Worm (Caenorhabditis elegans) whole organism, late embryonic: ENCODE measurements around the gene F22E5.6.
"Not testable (repeated sequence)": the region's sequence is repeated elsewhere in the genome, so short reads cannot be mapped to it uniquely, and the experiment has no call there.

Experiments used
- C08G9.2 ChIP-seq: sonication (generic microtip); optimal IDR thresholded peaks from 2 replicates; lab custom pipeline; 2016; ENCODE audit warnings: mild to moderate bottlenecking, missing genetic modification characterization, moderate library complexity, missing compliant biosample characterization
- C38D4.7 ChIP-seq: fragments of 200-800 bp; sonication (Bioruptor generic); optimal IDR thresholded peaks from 2 replicates; lab custom pipeline; 2018; ENCODE audit warnings: mild to moderate bottlenecking, missing genetic modification characterization, moderate library complexity, missing compliant biosample characterization
- Y22D7AL.16 ChIP-seq: sonication (generic microtip); optimal IDR thresholded peaks from 2 replicates; lab custom pipeline; 2016; ENCODE audit warnings: missing genetic modification characterization, missing compliant biosample characterization
- ahr-1 ChIP-seq: sonication (generic microtip); optimal IDR thresholded peaks from 2 replicates; lab custom pipeline; 2016; ENCODE audit warnings: missing genetic modification characterization, missing compliant biosample characterization
- ama-1 ChIP-seq: fragments of 150-350 bp; optimal IDR thresholded peaks from 2 replicates; lab custom pipeline; 2014
- ceh-14 ChIP-seq: sonication (generic microtip); optimal IDR thresholded peaks from 2 replicates; lab custom pipeline; 2016; ENCODE audit warnings: missing genotype, missing genetic modification characterization, missing compliant biosample characterization
- ceh-18 ChIP-seq: sonication (generic microtip); optimal IDR thresholded peaks from 2 replicates; lab custom pipeline; 2016; ENCODE audit warnings: missing genetic modification characterization, missing compliant biosample characterization
- ceh-19 ChIP-seq: fragments of 200-800 bp; sonication (Bioruptor generic); optimal IDR thresholded peaks from 2 replicates; lab custom pipeline; 2018; ENCODE audit warnings: mild to moderate bottlenecking, missing genetic modification characterization, missing compliant biosample characterization
- ceh-22 ChIP-seq: sonication (generic microtip); optimal IDR thresholded peaks from 2 replicates; lab custom pipeline; 2017; ENCODE audit warnings: missing biosample characterization, missing genetic modification characterization
- ceh-31 ChIP-seq: sonication (generic microtip); optimal IDR thresholded peaks from 2 replicates; lab custom pipeline; 2016; ENCODE audit warnings: missing genetic modification characterization, missing compliant biosample characterization
- ceh-34 ChIP-seq: sonication (generic microtip); optimal IDR thresholded peaks from 2 replicates; lab custom pipeline; 2016; ENCODE audit warnings: mild to moderate bottlenecking, missing genetic modification characterization, missing compliant biosample characterization
- ceh-48 ChIP-seq: sonication (generic microtip); optimal IDR thresholded peaks from 2 replicates; lab custom pipeline; 2016; ENCODE audit warnings: missing genetic modification characterization, inconsistent platforms, missing compliant biosample characterization
- ceh-6 ChIP-seq: fragments of 200-800 bp; sonication (Bioruptor generic); optimal IDR thresholded peaks from 2 replicates; lab custom pipeline; 2018; ENCODE audit warnings: mild to moderate bottlenecking, missing genetic modification characterization, missing compliant biosample characterization
- dmd-4 ChIP-seq: sonication (generic microtip); optimal IDR thresholded peaks from 2 replicates; lab custom pipeline; 2016; ENCODE audit warnings: borderline replicate concordance, missing genetic modification characterization, missing compliant biosample characterization
- elt-2 ChIP-seq: sonication (generic microtip); optimal IDR thresholded peaks from 2 replicates; lab custom pipeline; 2016; ENCODE audit warnings: missing genetic modification reagents, missing genetic modification characterization, missing compliant biosample characterization
- ets-4 ChIP-seq: sonication (generic microtip); optimal IDR thresholded peaks from 2 replicates; lab custom pipeline; 2016; ENCODE audit warnings: missing genetic modification characterization, missing compliant biosample characterization
- eyg-1 ChIP-seq: sonication (generic microtip); optimal IDR thresholded peaks from 2 replicates; lab custom pipeline; 2016; ENCODE audit warnings: missing genotype, missing genetic modification characterization, missing compliant biosample characterization
- fkh-10 ChIP-seq: fragments of 150-350 bp; optimal IDR thresholded peaks from 2 replicates; lab custom pipeline; 2014; ENCODE audit warnings: missing biosample characterization, missing genetic modification reagents, missing genetic modification characterization
- hlh-13 ChIP-seq: fragments of 200-800 bp; sonication (Bioruptor generic); optimal IDR thresholded peaks from 2 replicates; lab custom pipeline; 2018; ENCODE audit warnings: mild to moderate bottlenecking, missing genetic modification characterization, missing compliant biosample characterization
- hlh-30 ChIP-seq: sonication (generic microtip); optimal IDR thresholded peaks from 2 replicates; lab custom pipeline; 2017; ENCODE audit warnings: antibody characterized with exemption, missing genetic modification characterization, missing compliant biosample characterization; ENCODE audit not compliant: insufficient read depth
- nfya-1 ChIP-seq: sonication (generic microtip); optimal IDR thresholded peaks from 2 replicates; lab custom pipeline; 2017; ENCODE audit warnings: missing genetic modification characterization, mild to moderate bottlenecking, missing compliant biosample characterization, antibody characterized with exemption, moderate library complexity
- npax-4 ChIP-seq: sonication (generic microtip); optimal IDR thresholded peaks from 2 replicates; lab custom pipeline; 2016; ENCODE audit warnings: missing genetic modification characterization, missing compliant biosample characterization
- pat-9 ChIP-seq: fragments of 200-800 bp; sonication (Bioruptor generic); optimal IDR thresholded peaks from 2 replicates; lab custom pipeline; 2018; ENCODE audit warnings: mild to moderate bottlenecking, missing genetic modification characterization, moderate library complexity, missing compliant biosample characterization
- pha-2 ChIP-seq: sonication (generic microtip); optimal IDR thresholded peaks from 2 replicates; lab custom pipeline; 2017; ENCODE audit warnings: mild to moderate bottlenecking, missing genetic modification characterization, missing compliant biosample characterization
- pqm-1 ChIP-seq: sonication (generic microtip); optimal IDR thresholded peaks from 2 replicates; lab custom pipeline; 2016; ENCODE audit warnings: missing genetic modification characterization, missing compliant biosample characterization
- pros-1 ChIP-seq: fragments of 150-350 bp; optimal IDR thresholded peaks from 2 replicates; lab custom pipeline; 2014; ENCODE audit warnings: missing biosample characterization, missing genetic modification reagents, missing genetic modification characterization
- sox-2 ChIP-seq: fragments of 200-800 bp; sonication (Bioruptor generic); IDR thresholded peaks from 2 replicates; pipeline ENCODE4 v1.3.6; 2022; ENCODE audit warnings: missing genetic modification reagents, missing genetic modification characterization, missing compliant biosample characterization
- syd-9 ChIP-seq: sonication (generic microtip); optimal IDR thresholded peaks from 2 replicates; lab custom pipeline; 2016; ENCODE audit warnings: mild to moderate bottlenecking, missing genetic modification characterization, moderate library complexity, missing compliant biosample characterization
- tbx-7 ChIP-seq: sonication (generic microtip); optimal IDR thresholded peaks from 2 replicates; lab custom pipeline; 2016; ENCODE audit warnings: missing genotype, missing genetic modification characterization, missing compliant biosample characterization
- unc-3 ChIP-seq, 2 experiments: fragments of 200-800 bp in 1 of 2; sonication (Bioruptor generic) in 1 of 2; sonication (generic microtip) in 1 of 2; conservative IDR thresholded peaks in 1 of 2; optimal IDR thresholded peaks in 1 of 2; 2 replicates each; pipeline versions ENCODE4 v1.3.6 to Lab custom; 2016 to 2022; ENCODE audit warnings: missing compliant biosample characterization in 2 of 2, missing genetic modification characterization in 2 of 2, missing genetic modification reagents in 1 of 2
- unc-42 ChIP-seq: sonication (generic microtip); optimal IDR thresholded peaks from 2 replicates; lab custom pipeline; 2016; ENCODE audit warnings: missing genotype, missing genetic modification characterization, missing compliant biosample characterization
- ztf-16 ChIP-seq: sonication (generic microtip); optimal IDR thresholded peaks from 2 replicates; lab custom pipeline; 2017; ENCODE audit warnings: missing genetic modification characterization, missing compliant biosample characterization

Gene F22E5.6

DNA sequence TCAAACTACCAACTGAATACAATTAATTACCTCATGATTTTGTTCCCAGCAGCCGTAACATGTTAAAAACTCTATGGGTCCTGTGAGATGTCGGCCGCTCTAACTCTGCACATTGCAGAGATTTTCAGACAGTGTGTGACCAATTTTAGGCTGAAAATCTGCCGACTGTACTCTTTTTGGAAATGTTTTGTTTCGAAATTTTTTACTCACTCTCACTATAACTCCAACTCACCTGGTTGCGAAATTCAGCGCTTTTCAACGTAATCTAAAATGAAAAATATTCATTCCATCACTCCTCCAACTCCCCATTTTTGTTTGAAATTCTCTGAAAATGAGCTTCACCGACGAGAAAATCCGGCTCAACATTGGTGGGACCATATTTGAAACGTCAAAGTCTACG is at the start of gene F22E5.6, which contains the start of gene F22E5.13:
Gene F22E5.6 (plus strand): TSS at position 297 of the 400 bp plus-strand sequence.
Gene F22E5.13 (minus strand): TSS at position 101 of the 400 bp plus-strand sequence.
- no peak for TF ChIP-seq pros-1 (tag; lab: Kevin White, UChicago)
- no peak for TF ChIP-seq tbx-7
- TF ChIP-seq nfya-1 (tag; lab: Kevin White, UChicago): no peak
- no peak for TF ChIP-seq ceh-22 (tag; lab: Kevin White, UChicago)
- TF ChIP-seq ceh-31 (tag; lab: Kevin White, UChicago): no peak
- TF ChIP-seq C08G9.2 (tag; lab: Kevin White, UChicago): no peak
- no peak for TF ChIP-seq npax-4 (tag; lab: Kevin White, UChicago)
- no peak for TF ChIP-seq ceh-18
- no peak for TF ChIP-seq ceh-34 (tag; lab: Kevin White, UChicago)
- no peak for TF ChIP-seq eyg-1
- no peak for TF ChIP-seq sox-2 (GFP tag; lab: Robert Waterston, UW)
- TF ChIP-seq Y22D7AL.16 (tag; lab: Kevin White, UChicago): no peak
- TF ChIP-seq fkh-10 (GFP tag; lab: Kevin White, UChicago): no peak
- TF ChIP-seq ama-1 (lab: Kevin White, UChicago): no peak

- not testable (repeated sequence) for TF ChIP-seq ztf-16, pqm-1, dmd-4 (tag; lab: Kevin White, UChicago)
- TF ChIP-seq, all 69 proteins: peak for 0; not testable (repeated sequence) for 69
Observed at ce11 chrII:2600176-2600575, 49.5 kb upstream of the F22E5.6 start, which contains the start of gene F33H12.1. Gene F33H12.1 (plus strand): TSS chrII:2600476.

- TF ChIP-seq ets-4 (tag; lab: Kevin White, UChicago) (no peak), pha-2 (tag; lab: Kevin White, UChicago) (no peak), unc-3 (GFP tag; conservative IDR thresholded peaks at IDR 0.05; lab: Robert Waterston, UW) (no peak), unc-3 (tag; optimal IDR thresholded peaks at IDR 0.05; lab: Kevin White, UChicago) (no peak), pat-9 (no peak), hlh-13 (no peak), npax-4 (tag; lab: Kevin White, UChicago) (no peak), ceh-34 (tag; lab: Kevin White, UChicago) (no peak), eyg-1 (no peak)
Observed at ce11 chrII:2600931-2601330, 48.7 kb upstream of the F22E5.6 start.

DNA sequence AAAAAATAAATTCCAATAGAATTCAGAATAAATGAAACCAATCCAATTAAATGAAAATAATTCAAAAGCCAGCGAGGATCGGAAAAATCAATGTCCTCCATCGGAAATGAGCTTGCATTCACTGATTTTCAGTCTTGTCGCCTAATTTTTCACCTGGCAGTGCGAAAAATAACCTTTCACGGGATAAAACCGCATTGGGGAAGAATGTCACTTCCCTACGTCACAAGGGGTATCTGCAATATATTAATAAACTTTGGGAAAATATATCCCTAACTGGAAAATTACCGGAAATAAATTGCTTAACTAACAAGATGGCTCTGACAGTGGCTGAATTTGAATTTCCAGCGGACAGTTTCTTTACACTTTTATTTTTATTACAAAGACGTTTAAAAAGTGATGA is 44.3 kb upstream of the F22E5.6 start, which contains the start of gene sri-77:
Gene sri-77 (minus strand): TSS at position 101 of the 400 bp plus-strand sequence.
- TF ChIP-seq ceh-6 (GFP tag; lab: Kevin White, UChicago): no peak
- no peak for TF ChIP-seq nfya-1 (tag; lab: Kevin White, UChicago)
- no peak for TF ChIP-seq C38D4.7 (GFP tag; lab: Kevin White, UChicago)
- no peak for TF ChIP-seq eyg-1
- TF ChIP-seq ceh-31 (tag; lab: Kevin White, UChicago): no peak
- TF ChIP-seq pha-2 (tag; lab: Kevin White, UChicago): no peak
- no peak for TF ChIP-seq ceh-14 (tag; lab: Kevin White, UChicago)
- TF ChIP-seq elt-2 (tag; lab: Kevin White, UChicago): no peak
- TF ChIP-seq unc-42 (tag; lab: Kevin White, UChicago): no peak
- TF ChIP-seq ceh-19 (GFP tag; lab: Kevin White, UChicago): no peak
- TF ChIP-seq pat-9: no peak
- TF ChIP-seq hlh-30 (tag; lab: Kevin White, UChicago): no peak
- no peak for TF ChIP-seq syd-9 (tag; lab: Kevin White, UChicago)
- no peak for TF ChIP-seq ahr-1 (tag; lab: Kevin White, UChicago)
- TF ChIP-seq ceh-48: no peak
- no peak for TF ChIP-seq pros-1 (tag; lab: Kevin White, UChicago)
